Fruit fly (Drosophila melanogaster): ENCODE measurements around the gene PGRP-LB.

The PGRP-LB gene

DNA sequence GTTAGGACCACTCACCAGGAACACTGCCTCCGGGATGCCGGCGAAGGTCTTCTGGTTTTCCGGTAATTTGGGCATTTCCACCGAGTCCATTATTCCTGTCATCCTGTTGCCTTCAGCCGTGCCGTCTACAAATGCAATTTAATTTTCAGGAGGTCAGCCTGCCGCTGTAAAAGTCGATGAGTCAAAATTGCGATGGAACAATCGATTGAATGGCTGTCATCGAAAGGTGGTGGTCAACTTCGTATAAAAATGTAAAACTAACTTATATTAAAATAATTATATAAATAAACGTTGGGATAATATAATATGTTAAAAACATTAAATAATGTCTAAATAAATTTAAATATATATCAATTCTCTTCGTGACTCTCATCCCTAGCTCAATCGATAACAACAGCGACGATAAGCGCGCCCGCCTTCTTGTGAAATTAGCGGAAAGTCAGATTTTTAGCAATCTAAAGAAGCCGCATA is 50.6 kb downstream of the PGRP-LB start, which contains the start of the genes mgr and Irbp (continued):
- TF ChIP-seq pros (GFP tag; optimal IDR thresholded peaks at IDR 0.05): peak; percentile 25
- peak; percentile 83 for TF ChIP-seq ewg (GFP tag; optimal IDR thresholded peaks at IDR 0.05)
- TF ChIP-seq CG2129 (GFP tag; IDR thresholded peaks at IDR 0.05; ENCODE audit: partially characterized antibody): peak; percentile 79
- TF ChIP-seq Xrp1 (GFP tag; IDR thresholded peaks at IDR 0.05): peak; percentile 97
- TF ChIP-seq Sox100B (GFP tag; optimal IDR thresholded peaks at IDR 0.05): peak; percentile 90
- TF ChIP-seq Nf-YC (tag; optimal IDR thresholded peaks at IDR 0.05): peak; percentile 77
- TF ChIP-seq slp2 (GFP tag; optimal IDR thresholded peaks at IDR 0.05): peak; percentile 10
- no peak for TF ChIP-seq CG12071 (GFP tag; optimal IDR thresholded peaks at IDR 0.05)
- peak; percentile 97 for TF ChIP-seq CG2712 (tag; optimal IDR thresholded peaks at IDR 0.05)
- peak; percentile 91 for TF ChIP-seq NfI (GFP tag; optimal IDR thresholded peaks at IDR 0.05)
- TF ChIP-seq CG14014 (GFP tag; IDR thresholded peaks at IDR 0.05): peak; percentile 92
- TF ChIP-seq Ada2b (GFP tag; IDR thresholded peaks at IDR 0.05): peak; percentile 96
- TF ChIP-seq CG1647 (GFP tag; optimal IDR thresholded peaks at IDR 0.05): peak; percentile 42
- TF ChIP-seq disco-r (GFP tag; optimal IDR thresholded peaks at IDR 0.05): no peak
- no peak for TF ChIP-seq Deaf1 (tag; optimal IDR thresholded peaks at IDR 0.05)
- no peak for TF ChIP-seq CG17359 (tag; optimal IDR thresholded peaks at IDR 0.05)
- TF ChIP-seq CG9727 (GFP tag; optimal IDR thresholded peaks at IDR 0.05): peak; percentile 94
- TF ChIP-seq stwl (tag; optimal IDR thresholded peaks at IDR 0.05): peak; percentile 80
- no peak for TF ChIP-seq CG12236 (GFP tag; optimal IDR thresholded peaks at IDR 0.05)
- peak; percentile 88 for TF ChIP-seq gce (GFP tag; IDR thresholded peaks at IDR 0.05)
- TF ChIP-seq H2.0 (GFP tag; IDR thresholded peaks at IDR 0.05): peak; percentile 92
- TF ChIP-seq D19B (GFP tag; optimal IDR thresholded peaks at IDR 0.05): peak; percentile 72
- peak; percentile 44 for TF ChIP-seq Dip3 (GFP tag; optimal IDR thresholded peaks at IDR 0.05)
- TF ChIP-seq chn (GFP tag; optimal IDR thresholded peaks at IDR 0.05): peak; percentile 53
- peak; percentile 73 for TF ChIP-seq CG10431 (GFP tag; optimal IDR thresholded peaks at IDR 0.05)
- TF ChIP-seq cad (GFP tag; optimal IDR thresholded peaks at IDR 0.05): no peak
- peak; percentile 74 for TF ChIP-seq CG6854 (GFP tag; optimal IDR thresholded peaks at IDR 0.05)
- TF ChIP-seq CG13123 (GFP tag; optimal IDR thresholded peaks at IDR 0.05): peak; percentile 90
- peak; percentile 31 for TF ChIP-seq CG10565 (GFP tag; optimal IDR thresholded peaks at IDR 0.05)
- TF ChIP-seq Nf-YA (GFP tag; IDR thresholded peaks at IDR 0.05): peak; percentile 85; the same call in 1 of the 2 replicates
- peak; percentile 79 for TF ChIP-seq onecut (GFP tag; IDR thresholded peaks at IDR 0.05)
- TF ChIP-seq chinmo (GFP tag; IDR thresholded peaks at IDR 0.05; ENCODE audit: partially characterized antibody): no peak
- no peak for TF ChIP-seq CG2678 (tag; optimal IDR thresholded peaks at IDR 0.05)
- peak; percentile 4 for TF ChIP-seq tx (GFP tag; optimal IDR thresholded peaks at IDR 0.05)
- TF ChIP-seq CG10209 (GFP tag; optimal IDR thresholded peaks at IDR 0.05): peak; percentile 91
- peak; percentile 3 for TF ChIP-seq Camta (GFP tag; optimal IDR thresholded peaks at IDR 0.05)
- TF ChIP-seq Side (GFP tag; optimal IDR thresholded peaks at IDR 0.05): no peak
- TF ChIP-seq tup (GFP tag; optimal IDR thresholded peaks at IDR 0.05): peak; percentile 70
- peak; percentile 88 for TF ChIP-seq cas (GFP tag; IDR thresholded peaks at IDR 0.05)
- peak; percentile 87 for TF ChIP-seq cwo (GFP tag; optimal IDR thresholded peaks at IDR 0.05)
- peak; percentile 90 for TF ChIP-seq az2 (GFP tag; optimal IDR thresholded peaks at IDR 0.05)
- peak; percentile 65 for TF ChIP-seq exex (tag; optimal IDR thresholded peaks at IDR 0.05)
- TF ChIP-seq Vsx1 (GFP tag; optimal IDR thresholded peaks at IDR 0.05): no peak
- TF ChIP-seq repo (GFP tag; optimal IDR thresholded peaks at IDR 0.05): no peak
- peak; percentile 81 for TF ChIP-seq odd (GFP tag; optimal IDR thresholded peaks at IDR 0.05)
- TF ChIP-seq Antp (GFP tag; optimal IDR thresholded peaks at IDR 0.05): no peak
- TF ChIP-seq sisA (GFP tag; IDR thresholded peaks at IDR 0.05): peak; percentile 91
- TF ChIP-seq psq (GFP tag; optimal IDR thresholded peaks at IDR 0.05): peak; percentile 80
- TF ChIP-seq ato (GFP tag; IDR thresholded peaks at IDR 0.05; ENCODE audit: partially characterized antibody): no peak
- peak; percentile 90 for TF ChIP-seq CG15269 (tag; optimal IDR thresholded peaks at IDR 0.05)
- TF ChIP-seq Hmr (GFP tag; optimal IDR thresholded peaks at IDR 0.05): peak; percentile 93
